Worm (Caenorhabditis elegans) whole organism, early embryonic: Measurements from ENCODE around the gene msd-4.

Source experiments
- B0310.2 ChIP-seq: sonication (generic microtip); optimal IDR thresholded peaks from 2 replicates; lab custom pipeline; 2016; ENCODE audit warnings: mild to moderate bottlenecking, missing genetic modification characterization, missing compliant biosample characterization
- F13C5.2 ChIP-seq: sonication (generic microtip); optimal IDR thresholded peaks from 2 replicates; lab custom pipeline; 2017; ENCODE audit warnings: mild to moderate bottlenecking, missing genetic modification characterization, inconsistent platforms, missing compliant biosample characterization
- aly-1 ChIP-seq: sonication (generic microtip); optimal IDR thresholded peaks from 2 replicates; lab custom pipeline; 2016; ENCODE audit warnings: missing genetic modification characterization, missing compliant biosample characterization
- ama-1 ChIP-seq: fragments of 150-350 bp; optimal IDR thresholded peaks from 2 replicates; lab custom pipeline; 2014
- ceh-13 ChIP-seq: fragments of 200-800 bp; sonication (Bioruptor generic); optimal IDR thresholded peaks from 2 replicates; lab custom pipeline; 2018; ENCODE audit warnings: mild to moderate bottlenecking, missing genetic modification characterization, missing compliant biosample characterization
- ceh-36 ChIP-seq: sonication (generic microtip); optimal IDR thresholded peaks from 2 replicates; lab custom pipeline; 2016; ENCODE audit warnings: missing genetic modification characterization, inconsistent platforms, missing compliant biosample characterization
- ets-7 ChIP-seq: sonication (generic microtip); optimal IDR thresholded peaks from 2 replicates; lab custom pipeline; 2016; ENCODE audit warnings: missing genotype, missing genetic modification characterization, missing compliant biosample characterization
- flt-1 ChIP-seq: fragments of 200-800 bp; sonication (Bioruptor generic); IDR thresholded peaks from 2 replicates; pipeline ENCODE4 v1.3.6; 2022; ENCODE audit warnings: missing genetic modification characterization, missing compliant biosample characterization
- hmbx-1 ChIP-seq: sonication (generic microtip); optimal IDR thresholded peaks from 2 replicates; lab custom pipeline; 2016; ENCODE audit warnings: mild to moderate bottlenecking, missing genetic modification characterization, missing compliant biosample characterization
- hmg-4 ChIP-seq: fragments of 200-800 bp; sonication (Bioruptor generic); optimal IDR thresholded peaks from 2 replicates; lab custom pipeline; 2018; ENCODE audit warnings: mild to moderate bottlenecking, missing genetic modification characterization, missing compliant biosample characterization
- hnd-1 ChIP-seq: sonication (generic microtip); optimal IDR thresholded peaks from 2 replicates; lab custom pipeline; 2016; ENCODE audit warnings: missing genetic modification characterization, missing compliant biosample characterization
- pes-1 ChIP-seq: fragments of 200-800 bp; sonication (Bioruptor generic); IDR thresholded peaks from 2 replicates; pipeline ENCODE4 v1.3.6; 2022; ENCODE audit warnings: missing genetic modification reagents, missing genetic modification characterization, missing compliant biosample characterization
- scrt-1 ChIP-seq: fragments of 200-800 bp; sonication (Bioruptor generic); IDR thresholded peaks from 2 replicates; pipeline ENCODE4 v1.3.6; 2022; ENCODE audit warnings: missing genetic modification characterization, missing compliant biosample characterization
- sea-1 ChIP-seq: fragments of 200-800 bp; sonication (Bioruptor generic); conservative IDR thresholded peaks from 2 replicates; pipeline ENCODE4 v1.3.6; 2022; ENCODE audit warnings: missing genetic modification characterization, missing compliant biosample characterization
- tbx-11 ChIP-seq: fragments of 200-800 bp; sonication (Bioruptor generic); IDR thresholded peaks from 2 replicates; pipeline ENCODE4 v1.3.6; 2022; ENCODE audit warnings: missing genetic modification characterization, missing compliant biosample characterization
- tbx-37 ChIP-seq: fragments of 200-800 bp; sonication (Bioruptor generic); conservative IDR thresholded peaks from 2 replicates; pipeline ENCODE4 v1.3.6; 2022; ENCODE audit warnings: missing genetic modification reagents, missing genetic modification characterization, missing compliant biosample characterization
- tra-4 ChIP-seq: sonication (generic microtip); optimal IDR thresholded peaks from 2 replicates; lab custom pipeline; 2017; ENCODE audit warnings: missing genetic modification characterization, missing compliant biosample characterization

msd-4 gene

ce11 chrIII:4859039-4859438 lies 9.5 kb downstream of the msd-4 start, which contains the start of gene C35D10.6:
Gene C35D10.6 (plus strand): TSS chrIII:4859339.
- TF ChIP-seq scrt-1 (GFP tag; lab: Robert Waterston, UW) (no peak), ets-7 (tag; lab: Kevin White, UChicago) (no peak), pes-1 (GFP tag; lab: Robert Waterston, UW) (no peak), ceh-36 (no peak), ama-1 (lab: Kevin White, UChicago) (no peak), hmg-4 (GFP tag; lab: Kevin White, UChicago) (no peak), aly-1 (tag; lab: Kevin White, UChicago) (no peak), tbx-37 (GFP tag; lab: Robert Waterston, UW) (no peak), flt-1 (GFP tag; lab: Robert Waterston, UW) (no peak), B0310.2 (no peak), tbx-11 (GFP tag; lab: Robert Waterston, UW) (no peak), F13C5.2 (tag; lab: Kevin White, UChicago) (no peak), hnd-1 (no peak), tra-4 (no peak), hmbx-1 (tag; lab: Kevin White, UChicago) (no peak), sea-1 (GFP tag; lab: Robert Waterston, UW) (no peak), ceh-13 (no peak)

ce11 chrIII:4856992-4857391 lies 11.6 kb downstream of the msd-4 start:
- TF ChIP-seq hmbx-1 (tag; lab: Kevin White, UChicago), result no peak
- TF ChIP-seq F13C5.2 (tag; lab: Kevin White, UChicago), result no peak
- no peak for TF ChIP-seq scrt-1 (GFP tag; lab: Robert Waterston, UW)
- no peak for TF ChIP-seq sea-1 (GFP tag; lab: Robert Waterston, UW)
- TF ChIP-seq ets-7 (tag; lab: Kevin White, UChicago), result no peak
- TF ChIP-seq hmg-4 (GFP tag; lab: Kevin White, UChicago), result no peak

- TF ChIP-seq B0310.2 (no peak), ceh-13 (no peak), ama-1 (lab: Kevin White, UChicago) (no peak), sea-1 (GFP tag; lab: Robert Waterston, UW) (no peak), hmg-4 (GFP tag; lab: Kevin White, UChicago) (no peak), F13C5.2 (tag; lab: Kevin White, UChicago) (no peak), ceh-36 (no peak), flt-1 (GFP tag; lab: Robert Waterston, UW) (no peak)
These were observed 12.4 kb downstream of the msd-4 start, which contains the start of gene C35D10.7 for ce11 chrIII:4856109-4856508. Gene C35D10.7 (plus strand): TSS chrIII:4856193.

- TF ChIP-seq tbx-11 (GFP tag; lab: Robert Waterston, UW) (no peak), F13C5.2 (tag; lab: Kevin White, UChicago) (no peak), hnd-1 (no peak), flt-1 (GFP tag; lab: Robert Waterston, UW) (no peak), tbx-37 (GFP tag; lab: Robert Waterston, UW) (no peak), B0310.2 (no peak), hmg-4 (GFP tag; lab: Kevin White, UChicago) (no peak), sea-1 (GFP tag; lab: Robert Waterston, UW) (no peak), ceh-36 (no peak), pes-1 (GFP tag; lab: Robert Waterston, UW) (no peak), hmbx-1 (tag; lab: Kevin White, UChicago) (no peak), ets-7 (tag; lab: Kevin White, UChicago) (no peak)
These were observed 13.6 kb downstream of the msd-4 start, which contains the start of gene C35D10.8 for ce11 chrIII:4854918-4855317. Gene C35D10.8 (plus strand): TSS chrIII:4855218.

ce11 chrIII:4852025-4852424 lies 16.5 kb downstream of the msd-4 start, which contains the start of gene ced-4:
Gene ced-4 (plus strand): TSS chrIII:4852325.
- no peak for TF ChIP-seq aly-1 (tag; lab: Kevin White, UChicago)
- no peak for TF ChIP-seq ets-7 (tag; lab: Kevin White, UChicago)
- no peak for TF ChIP-seq flt-1 (GFP tag; lab: Robert Waterston, UW)
- no peak for TF ChIP-seq ama-1 (lab: Kevin White, UChicago)
- no peak for TF ChIP-seq pes-1 (GFP tag; lab: Robert Waterston, UW)
- TF ChIP-seq hmg-4 (GFP tag; lab: Kevin White, UChicago), result no peak
- TF ChIP-seq sea-1 (GFP tag; lab: Robert Waterston, UW), result no peak
- no peak for TF ChIP-seq F13C5.2 (tag; lab: Kevin White, UChicago)

ce11 chrIII:4850139-4850538 lies 18.4 kb downstream of the msd-4 start, which contains the start of gene F26A1.1:
Gene F26A1.1 (plus strand): TSS chrIII:4850507.
- TF ChIP-seq ama-1 (lab: Kevin White, UChicago) (no peak), pes-1 (GFP tag; lab: Robert Waterston, UW) (no peak), F13C5.2 (tag; lab: Kevin White, UChicago) (no peak), hnd-1 (no peak), B0310.2 (no peak), ceh-13 (no peak), aly-1 (tag; lab: Kevin White, UChicago) (no peak), hmbx-1 (tag; lab: Kevin White, UChicago) (no peak)

ce11 chrIII:4849739-4850138 lies 18.8 kb downstream of the msd-4 start, which contains the start of gene nonu-1:
Gene nonu-1 (minus strand): TSS chrIII:4849907.
- TF ChIP-seq aly-1 (tag; lab: Kevin White, UChicago), result no peak
- no peak for TF ChIP-seq ama-1 (lab: Kevin White, UChicago)
- TF ChIP-seq hmg-4 (GFP tag; lab: Kevin White, UChicago), result no peak
- TF ChIP-seq tbx-37 (GFP tag; lab: Robert Waterston, UW), result no peak
- no peak for TF ChIP-seq ceh-13
- TF ChIP-seq ceh-36, result no peak
- no peak for TF ChIP-seq tra-4
- TF ChIP-seq scrt-1 (GFP tag; lab: Robert Waterston, UW), result no peak
- TF ChIP-seq B0310.2, result no peak
- TF ChIP-seq pes-1 (GFP tag; lab: Robert Waterston, UW), result no peak
- no peak for TF ChIP-seq flt-1 (GFP tag; lab: Robert Waterston, UW)
- TF ChIP-seq sea-1 (GFP tag; lab: Robert Waterston, UW), result no peak
- TF ChIP-seq F13C5.2 (tag; lab: Kevin White, UChicago), result no peak
- no peak for TF ChIP-seq tbx-11 (GFP tag; lab: Robert Waterston, UW)
- TF ChIP-seq hnd-1, result no peak
- TF ChIP-seq ets-7 (tag; lab: Kevin White, UChicago), result no peak
